Fruit fly (Drosophila melanogaster): ENCODE data around the gene RPA2.
A peak's percentile ranks its signal among the peaks of the same experiment; 100 is the strongest.

RPA2 gene

dm6 chr2L:20909301-20909700 is 16.6 kb downstream of the RPA2 start:
- TF ChIP-seq CG8119 (GFP tag; IDR thresholded peaks at IDR 0.05) (no peak), Eip93F (GFP tag; optimal IDR thresholded peaks at IDR 0.05) (no peak), CG1621 (tag; optimal IDR thresholded peaks at IDR 0.05) (no peak), CG15336 (GFP tag; IDR thresholded peaks at IDR 0.05) (no peak), CG9139 (GFP tag; optimal IDR thresholded peaks at IDR 0.05) (no peak)

dm6 chr2L:20907995-20908654 is 17.8 kb downstream of the RPA2 start:
- TF ChIP-seq CG11294 (GFP tag; IDR thresholded peaks at IDR 0.05), result no peak
- TF ChIP-seq Hr4 (GFP tag; optimal IDR thresholded peaks at IDR 0.05), result no peak
- TF ChIP-seq pdm3 (GFP tag; optimal IDR thresholded peaks at IDR 0.05), result no peak
- no peak for TF ChIP-seq CG16779 (tag; optimal IDR thresholded peaks at IDR 0.05)
- TF ChIP-seq CG10631 (GFP tag; optimal IDR thresholded peaks at IDR 0.05), result no peak
- TF ChIP-seq Ets21C (GFP tag; optimal IDR thresholded peaks at IDR 0.05), result no peak
- TF ChIP-seq CG10669 (GFP tag; optimal IDR thresholded peaks at IDR 0.05), result no peak
- TF ChIP-seq eg (GFP tag; IDR thresholded peaks at IDR 0.05), result peak; percentile 37; the same call in 1 of the 3 replicates
- no peak for TF ChIP-seq fd85E (GFP tag; optimal IDR thresholded peaks at IDR 0.05)
- no peak for TF ChIP-seq Eip93F (GFP tag; optimal IDR thresholded peaks at IDR 0.05)
- TF ChIP-seq CG31627 (GFP tag; optimal IDR thresholded peaks at IDR 0.05), result no peak
- no peak for TF ChIP-seq acj6 (GFP tag; optimal IDR thresholded peaks at IDR 0.05)
- TF ChIP-seq CG9139 (GFP tag; optimal IDR thresholded peaks at IDR 0.05), result no peak
- peak; percentile 76 for TF ChIP-seq Blimp-1 (GFP tag; optimal IDR thresholded peaks at IDR 0.05)
- peak; percentile 55 for TF ChIP-seq CG6854 (GFP tag; optimal IDR thresholded peaks at IDR 0.05)
- peak; percentile 41 for TF ChIP-seq Eip78C (GFP tag)
- TF ChIP-seq CG6792 (GFP tag; optimal IDR thresholded peaks at IDR 0.05), result no peak

dm6 chr2L:20905025-20905424 is 20.9 kb downstream of the RPA2 start:
- TF ChIP-seq CG8119 (GFP tag; IDR thresholded peaks at IDR 0.05) (no peak), Hr38 (GFP tag; optimal IDR thresholded peaks at IDR 0.05) (no peak), CG10669 (GFP tag; optimal IDR thresholded peaks at IDR 0.05) (no peak)

- TF ChIP-seq Blimp-1 (GFP tag; optimal IDR thresholded peaks at IDR 0.05), result no peak
- TF ChIP-seq CG7368 (GFP tag; optimal IDR thresholded peaks at IDR 0.05), result no peak
- TF ChIP-seq CG6792 (GFP tag; optimal IDR thresholded peaks at IDR 0.05), result no peak
- TF ChIP-seq Ets21C (GFP tag; optimal IDR thresholded peaks at IDR 0.05), result no peak
- TF ChIP-seq Eip93F (GFP tag; optimal IDR thresholded peaks at IDR 0.05), result no peak
- no peak for TF ChIP-seq Eip78C (GFP tag)
- TF ChIP-seq CG8319 (GFP tag; optimal IDR thresholded peaks at IDR 0.05), result no peak
- TF ChIP-seq pdm3 (GFP tag; optimal IDR thresholded peaks at IDR 0.05), result no peak
Observed at dm6 chr2L:20904327-20904726, 21.6 kb downstream of the RPA2 start.

dm6 chr2L:20898478-20899075 is 27.4 kb downstream of the RPA2 start:
- TF ChIP-seq CG11902 (GFP tag; optimal IDR thresholded peaks at IDR 0.05) (no peak), CG7368 (GFP tag; optimal IDR thresholded peaks at IDR 0.05) (no peak), Hr4 (GFP tag; optimal IDR thresholded peaks at IDR 0.05) (no peak), CG31627 (GFP tag; optimal IDR thresholded peaks at IDR 0.05) (no peak)

- TF ChIP-seq CG32006 (GFP tag; optimal IDR thresholded peaks at IDR 0.05) (no peak), Hr38 (GFP tag; optimal IDR thresholded peaks at IDR 0.05) (no peak), fkh (GFP tag; optimal IDR thresholded peaks at IDR 0.05) (peak; percentile 76), ss (GFP tag; optimal IDR thresholded peaks at IDR 0.05) (no peak), Eip78C (GFP tag) (peak; percentile 13), CG8119 (GFP tag; IDR thresholded peaks at IDR 0.05) (no peak)
Observed at dm6 chr2L:20896681-20897341, 29.1 kb downstream of the RPA2 start.
